Fruit fly (Drosophila melanogaster) whole organism, embryonic: ENCODE results near the gene Nse4.
A peak's percentile ranks its signal among the peaks of the same experiment; 100 is the strongest.

Source experiments
- ATbp ChIP-seq: fragments of 200-800 bp; sonication (Bioruptor generic); optimal IDR thresholded peaks from 2 replicates; lab custom pipeline; 2017; ENCODE audit warnings: missing biosample characterization, mild to moderate bottlenecking, missing genetic modification characterization, missing genetic modification reagents
- Ada2b ChIP-seq: fragments of 200-800 bp; sonication (Bioruptor generic); IDR thresholded peaks from 2 replicates; pipeline ENCODE4 v1.3.6; 2022; ENCODE audit warnings: missing biosample characterization, missing genetic modification characterization
- Atf3 ChIP-seq: fragments of 200-800 bp; sonication (Bioruptor generic); optimal IDR thresholded peaks from 3 replicates; lab custom pipeline; 2016; ENCODE audit warnings: missing biosample characterization, missing genetic modification characterization
- B-H1 ChIP-seq: fragments of 200-800 bp; sonication (Bioruptor generic); IDR thresholded peaks from 3 replicates; pipeline ENCODE4 v1.3.6; 2022; ENCODE audit warnings: missing biosample characterization, missing genetic modification characterization
- BEAF-32 ChIP-seq: fragments of 200-800 bp; sonication (Bioruptor generic); optimal IDR thresholded peaks from 3 replicates; lab custom pipeline; 2017; ENCODE audit warnings: missing biosample characterization, missing genetic modification characterization, mild to moderate bottlenecking, moderate library complexity, missing genetic modification reagents
- CG10366 ChIP-seq: fragments of 200-800 bp; sonication (Bioruptor generic); IDR thresholded peaks from 2 replicates; pipeline ENCODE4 v1.3.6; 2022; ENCODE audit warnings: missing biosample characterization, missing genetic modification characterization
- CG1233 ChIP-seq: fragments of 200-800 bp; sonication (Bioruptor generic); optimal IDR thresholded peaks from 4 replicates; lab custom pipeline; 2018; ENCODE audit warnings: missing biosample characterization, mild to moderate bottlenecking, missing genetic modification characterization
- CG12942 ChIP-seq: fragments of 200-800 bp; sonication (Bioruptor generic); optimal IDR thresholded peaks from 3 replicates; lab custom pipeline; 2016; ENCODE audit warnings: missing biosample characterization, missing genetic modification characterization
- CG14965 ChIP-seq: fragments of 200-800 bp; sonication (Bioruptor generic); optimal IDR thresholded peaks from 2 replicates; lab custom pipeline; 2016; ENCODE audit warnings: missing biosample characterization, missing genetic modification characterization, borderline replicate concordance
- CG15696 ChIP-seq: fragments of 200-800 bp; sonication (Bioruptor generic); optimal IDR thresholded peaks from 2 replicates; lab custom pipeline; 2019; ENCODE audit warnings: missing biosample characterization, mild to moderate bottlenecking, missing genetic modification characterization, moderate library complexity
- CG1602 ChIP-seq: fragments of 200-800 bp; sonication (Bioruptor generic); optimal IDR thresholded peaks from 3 replicates; lab custom pipeline; 2016; ENCODE audit warnings: missing biosample characterization, missing genetic modification characterization
- CG17361 ChIP-seq: fragments of 200-800 bp; sonication (Bioruptor generic); IDR thresholded peaks from 3 replicates; pipeline ENCODE4 v1.3.6; 2022; ENCODE audit warnings: missing biosample characterization, missing genetic modification characterization
- CG18476 ChIP-seq: fragments of 200-800 bp; sonication (Bioruptor generic); optimal IDR thresholded peaks from 2 replicates; lab custom pipeline; 2016; ENCODE audit warnings: missing biosample characterization, mild to moderate bottlenecking, missing genetic modification characterization
- CG18764 ChIP-seq: fragments of 200-800 bp; sonication (Bioruptor generic); optimal IDR thresholded peaks from 3 replicates; lab custom pipeline; 2016; ENCODE audit warnings: missing biosample characterization, missing genetic modification characterization
- CG2116 ChIP-seq: fragments of 200-800 bp; sonication (Bioruptor generic); optimal IDR thresholded peaks from 3 replicates; lab custom pipeline; 2018; ENCODE audit warnings: missing biosample characterization, mild to moderate bottlenecking, missing genetic modification characterization
- CG31365 ChIP-seq: fragments of 200-800 bp; sonication (Bioruptor generic); optimal IDR thresholded peaks from 2 replicates; lab custom pipeline; 2018; ENCODE audit warnings: missing biosample characterization, mild to moderate bottlenecking, missing genetic modification characterization
- CG34422 ChIP-seq: fragments of 200-800 bp; sonication (Bioruptor generic); IDR thresholded peaks from 3 replicates; pipeline ENCODE4 v1.3.6; 2022; ENCODE audit warnings: missing biosample characterization, missing genetic modification characterization
- CG3838 ChIP-seq: fragments of 200-800 bp; sonication (Bioruptor generic); optimal IDR thresholded peaks from 3 replicates; lab custom pipeline; 2016; ENCODE audit warnings: missing biosample characterization, missing genetic modification characterization
- CG4617 ChIP-seq: fragments of 200-800 bp; sonication (Bioruptor generic); optimal IDR thresholded peaks from 3 replicates; lab custom pipeline; 2016; ENCODE audit warnings: missing biosample characterization, missing genetic modification characterization, borderline replicate concordance
- CG8281 ChIP-seq: fragments of 200-800 bp; sonication (Bioruptor generic); optimal IDR thresholded peaks from 2 replicates; lab custom pipeline; 2018; ENCODE audit warnings: missing biosample characterization, mild to moderate bottlenecking, missing genetic modification characterization, moderate library complexity
- CG9215 ChIP-seq: fragments of 200-800 bp; sonication (Bioruptor generic); IDR thresholded peaks from 2 replicates; pipeline ENCODE4 v1.3.6; 2022; ENCODE audit warnings: missing biosample characterization, missing genetic modification characterization
- Dbx ChIP-seq: fragments of 200-800 bp; sonication (Bioruptor generic); IDR thresholded peaks from 3 replicates; pipeline ENCODE4 v1.3.6; 2022; ENCODE audit warnings: missing biosample characterization, missing genetic modification characterization
- Dfd ChIP-seq, 2 experiments: fragments of >200 bp; optimal IDR thresholded peaks; 2 replicates each; lab custom pipeline; 2017; ENCODE audit warnings: missing biosample characterization in 2 of 2, missing genetic modification characterization in 2 of 2
- GATAe ChIP-seq: fragments of 200-800 bp; sonication (Bioruptor generic); conservative IDR thresholded peaks from 2 replicates; pipeline ENCODE4 v1.3.6; 2022; ENCODE audit warnings: missing biosample characterization, missing genetic modification characterization
- HHEX ChIP-seq: fragments of 200-800 bp; sonication (Bioruptor generic); optimal IDR thresholded peaks from 3 replicates; lab custom pipeline; 2017; ENCODE audit warnings: missing biosample characterization, mild to moderate bottlenecking, missing genetic modification characterization, missing genetic modification reagents
- HLH3B ChIP-seq: fragments of 200-800 bp; sonication (Bioruptor generic); IDR thresholded peaks from 2 replicates; pipeline ENCODE4 v1.3.6; 2022; ENCODE audit warnings: missing biosample characterization, missing genetic modification characterization
- Hsf ChIP-seq: fragments of 200-800 bp; sonication (Bioruptor generic); optimal IDR thresholded peaks from 3 replicates; lab custom pipeline; 2016; ENCODE audit warnings: missing biosample characterization, missing genetic modification characterization
- NFAT ChIP-seq: fragments of 200-800 bp; sonication (Bioruptor generic); IDR thresholded peaks from 2 replicates; pipeline ENCODE4 v1.3.6; 2022; ENCODE audit warnings: missing biosample characterization, missing genetic modification characterization
- Optix ChIP-seq: fragments of 200-800 bp; sonication (Bioruptor generic); IDR thresholded peaks from 3 replicates; pipeline ENCODE4 v1.3.6; 2022; ENCODE audit warnings: missing biosample characterization, missing genetic modification characterization
- Sox102F ChIP-seq: fragments of 200-800 bp; sonication (Bioruptor generic); optimal IDR thresholded peaks from 2 replicates; lab custom pipeline; 2018; ENCODE audit warnings: missing biosample characterization, mild to moderate bottlenecking, missing genetic modification characterization, moderate library complexity
- Ssrp ChIP-seq: fragments of 200-800 bp; sonication (Bioruptor generic); optimal IDR thresholded peaks from 2 replicates; lab custom pipeline; 2018; ENCODE audit warnings: missing biosample characterization, mild to moderate bottlenecking, missing genetic modification characterization, moderate library complexity
- Trl ChIP-seq, 3 experiments: fragments of >200 bp in 2 of 3; fragments of 200-800 bp in 1 of 3; sonication (Bioruptor generic) in 1 of 3; optimal IDR thresholded peaks; 2 replicates in 1 of 3; 3 replicates in 2 of 3; lab custom pipeline; 2016 to 2017; ENCODE audit warnings: missing biosample characterization in 1 of 3, missing genetic modification characterization in 1 of 3
- da ChIP-seq: fragments of 200-800 bp; sonication (Bioruptor generic); optimal IDR thresholded peaks from 2 replicates; lab custom pipeline; 2016; ENCODE audit warnings: missing biosample characterization, missing genetic modification characterization
- danr ChIP-seq: fragments of 200-800 bp; sonication (Bioruptor generic); IDR thresholded peaks from 2 replicates; pipeline ENCODE4 v1.3.6; 2022; ENCODE audit warnings: missing biosample characterization, missing genetic modification characterization
- dmrt99B ChIP-seq: fragments of 200-800 bp; sonication (Bioruptor generic); optimal IDR thresholded peaks from 2 replicates; lab custom pipeline; 2018; ENCODE audit warnings: missing biosample characterization, mild to moderate bottlenecking, missing genetic modification characterization, moderate library complexity
- esg ChIP-seq: fragments of 200-800 bp; sonication (Bioruptor generic); conservative IDR thresholded peaks from 2 replicates; pipeline ENCODE4 v1.3.6; 2022; ENCODE audit warnings: missing biosample characterization, missing genetic modification characterization
- gt ChIP-seq: fragments of 200-800 bp; sonication (Bioruptor generic); IDR thresholded peaks from 2 replicates; pipeline ENCODE4 v1.3.6; 2022; ENCODE audit warnings: missing biosample characterization, missing genetic modification characterization
- inv ChIP-seq: fragments of 200-800 bp; sonication (Bioruptor generic); IDR thresholded peaks from 2 replicates; pipeline ENCODE4 v1.3.6; 2022; ENCODE audit warnings: missing biosample characterization, missing genetic modification characterization; ENCODE audit not compliant: partially characterized antibody
- pho ChIP-seq: fragments of 200-800 bp; sonication (Bioruptor generic); optimal IDR thresholded peaks from 2 replicates; lab custom pipeline; 2016; ENCODE audit warnings: missing biosample characterization, missing genetic modification characterization
- ro ChIP-seq: fragments of 200-800 bp; sonication (Bioruptor generic); IDR thresholded peaks from 2 replicates; pipeline ENCODE4 v1.3.6; 2022; ENCODE audit warnings: missing biosample characterization, missing genetic modification characterization
- sc ChIP-seq, 3 experiments: fragments of >200 bp in 2 of 3; fragments of 200-800 bp in 1 of 3; sonication (Bioruptor generic) in 1 of 3; optimal IDR thresholded peaks; 2 replicates in 2 of 3; 3 replicates in 1 of 3; lab custom pipeline; 2017; ENCODE audit warnings: mild to moderate bottlenecking in 1 of 3, missing biosample characterization in 1 of 3, missing genetic modification characterization in 1 of 3, missing genetic modification reagents in 1 of 3
- sens ChIP-seq: fragments of 200-800 bp; sonication (Bioruptor generic); peaks from one replicate; lab custom pipeline; 2016; ENCODE audit warnings: missing biosample characterization, missing genetic modification characterization
- seq ChIP-seq: fragments of 200-800 bp; sonication (Bioruptor generic); IDR thresholded peaks from 2 replicates; pipeline ENCODE4 v1.3.6; 2022; ENCODE audit warnings: missing biosample characterization, missing genetic modification characterization
- sima ChIP-seq: fragments of 200-800 bp; sonication (Bioruptor generic); optimal IDR thresholded peaks from 2 replicates; lab custom pipeline; 2016; ENCODE audit warnings: missing biosample characterization, missing genetic modification characterization
- sqz ChIP-seq: fragments of 200-800 bp; sonication (Bioruptor generic); optimal IDR thresholded peaks from 3 replicates; lab custom pipeline; 2018; ENCODE audit warnings: missing biosample characterization, mild to moderate bottlenecking, missing genetic modification characterization
- sr ChIP-seq: fragments of 200-800 bp; sonication (Bioruptor generic); IDR thresholded peaks from 3 replicates; pipeline ENCODE4 v1.3.6; 2022; ENCODE audit warnings: missing biosample characterization, missing genetic modification characterization
- sug ChIP-seq: fragments of 200-800 bp; optimal IDR thresholded peaks from 2 replicates; lab custom pipeline; 2019; ENCODE audit warnings: missing biosample characterization, mild to moderate bottlenecking, missing genetic modification characterization, moderate library complexity
- wdn ChIP-seq: fragments of 200-800 bp; sonication (Bioruptor generic); IDR thresholded peaks from 2 replicates; pipeline ENCODE4 v1.3.6; 2022; ENCODE audit warnings: missing biosample characterization, missing genetic modification characterization
- yki ChIP-seq: fragments of >200 bp; optimal IDR thresholded peaks from 3 replicates; lab custom pipeline; 2018

Gene Nse4

DNA sequence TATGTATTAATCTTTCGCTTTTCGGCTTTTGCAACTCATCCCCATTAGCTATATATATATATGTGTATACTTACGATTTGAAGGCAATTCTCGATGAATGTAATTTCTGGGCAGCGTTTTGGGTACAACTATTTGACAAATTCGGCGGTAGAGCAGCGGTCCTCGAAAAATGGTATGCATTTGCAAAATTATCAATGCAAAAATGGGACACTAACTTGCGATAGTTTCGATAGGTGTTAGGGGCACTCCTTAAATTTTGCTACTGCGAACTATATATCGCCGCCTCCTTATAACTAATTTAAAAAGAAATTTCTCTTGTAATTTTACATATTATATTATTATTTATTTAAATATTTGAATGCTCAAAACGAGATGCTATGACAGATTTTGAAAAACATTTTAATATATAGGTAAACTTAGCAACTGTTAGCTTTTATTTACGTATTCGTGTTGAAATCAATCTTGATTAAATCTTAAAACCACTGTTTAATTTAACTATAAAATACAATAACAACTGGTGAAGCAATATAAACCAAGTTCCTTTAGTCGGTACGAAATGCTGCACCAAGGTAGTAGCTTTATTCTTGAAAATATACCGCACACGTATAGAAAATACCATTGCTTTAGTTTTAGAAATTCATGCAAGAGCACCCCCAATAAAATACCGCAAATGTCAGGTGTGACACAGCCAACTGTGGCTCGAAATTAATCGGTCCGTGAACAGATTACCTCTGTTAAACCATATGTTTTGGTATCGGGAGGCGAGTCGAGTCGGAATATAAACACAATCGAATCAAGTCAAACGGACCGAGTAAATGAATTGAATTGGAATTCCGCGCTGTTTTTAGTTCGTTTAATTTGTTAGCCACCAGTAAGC lies 25.8 kb upstream of the Nse4 start, which contains the start of the genes CG5355 and Klp31E (continued):
- TF ChIP-seq CG34422 (GFP tag; lab: Robert Waterston, UW) (peak; percentile 18; the same call in 1 of the 3 replicates), ATbp (no peak), gt (GFP tag; lab: Robert Waterston, UW) (no peak), CG31365 (tag; lab: Kevin White, UChicago) (no peak), sens (GFP tag; lab: Kevin White, UChicago) (peak; percentile 93), Optix (no peak), CG10366 (GFP tag; lab: Robert Waterston, UW) (no peak), CG15696 (tag; lab: Kevin White, UChicago) (peak; percentile 70), CG18764 (no peak), sc (optimal IDR thresholded peaks at IDR 0.05; lab: Kevin White, UChicago) (no peak), sc (GFP tag; optimal IDR thresholded peaks at IDR 0.05; lab: Kevin White, UChicago) (peak; percentile 67), CG18476 (GFP tag; lab: Kevin White, UChicago) (peak; percentile 33), BEAF-32 (GFP tag; lab: Kevin White, UChicago) (peak; percentile 67), pho (GFP tag; lab: Kevin White, UChicago) (peak; percentile 22), CG1602 (peak; percentile 68), Sox102F (GFP tag; lab: Kevin White, UChicago) (no peak), da (GFP tag; lab: Kevin White, UChicago) (peak; percentile 41), CG14965 (GFP tag; lab: Kevin White, UChicago) (no peak), Trl (optimal IDR thresholded peaks at IDR 0.05; lab: Kevin White, UChicago) (no peak), Trl (GFP tag; optimal IDR thresholded peaks at IDR 0.05; lab: Kevin White, UChicago) (no peak), sr (GFP tag; lab: Robert Waterston, UW) (no peak), esg (peak; percentile 58), sqz (GFP tag; lab: Kevin White, UChicago) (no peak), CG12942 (peak; percentile 42), Atf3 (GFP tag; lab: Kevin White, UChicago) (peak; percentile 51), CG4617 (GFP tag; lab: Kevin White, UChicago) (peak; percentile 6), Ada2b (GFP tag; lab: Robert Waterston, UW) (0 out of 2 replicates have a peak, but pooled peaks have one; percentile 7), B-H1 (GFP tag; lab: Robert Waterston, UW) (0 out of 3 replicates have a peak, but pooled peaks have one; percentile 45), sug (tag; lab: Kevin White, UChicago) (peak; percentile 73), CG8281 (no peak), dmrt99B (tag; lab: Kevin White, UChicago) (no peak), ro (GFP tag; lab: Robert Waterston, UW) (no peak), CG17361 (peak; percentile 95), seq (GFP tag; lab: Robert Waterston, UW) (0 out of 2 replicates have a peak, but pooled peaks have one; percentile 8), Hsf (GFP tag; lab: Kevin White, UChicago) (peak; percentile 65), GATAe (no peak), CG2116 (GFP tag; lab: Kevin White, UChicago) (peak; percentile 81), NFAT (GFP tag; lab: Robert Waterston, UW) (peak; percentile 68; the same call in 1 of the 2 replicates), HHEX (GFP tag; lab: Kevin White, UChicago) (peak; percentile 54), CG9215 (no peak), Ssrp (tag; lab: Kevin White, UChicago) (peak; percentile 77), CG3838 (no peak), danr (GFP tag; lab: Robert Waterston, UW) (no peak), sima (GFP tag; lab: Kevin White, UChicago) (no peak), wdn (no peak), Dbx (peak; percentile 58; the same call in 1 of the 3 replicates), HLH3B (GFP tag; lab: Robert Waterston, UW) (no peak), yki (lab: Kevin White, UChicago) (no peak), inv (GFP tag; lab: Robert Waterston, UW) (peak; percentile 57), CG1233 (GFP tag; lab: Kevin White, UChicago) (peak; percentile 62), Dfd (GFP tag; optimal IDR thresholded peaks at IDR 0.05; lab: Kevin White, UChicago) (no peak)
